Fruit fly (Drosophila melanogaster): ENCODE data around the gene Ir10a.

Gene Ir10a

dm6 chrX:11350505-11351327, 39.7 kb upstream of the Ir10a start, which contains the start of gene CG1737 (continued):
- no peak for TF ChIP-seq kni (GFP tag; optimal IDR thresholded peaks at IDR 0.05)
- TF ChIP-seq CG14965 (GFP tag; optimal IDR thresholded peaks at IDR 0.05; ENCODE audit: borderline replicate concordance): no peak
- peak; percentile 14 for TF ChIP-seq Meics (GFP tag; optimal IDR thresholded peaks at IDR 0.05)
- TF ChIP-seq hth (optimal IDR thresholded peaks at IDR 0.05): no peak
- no peak for TF ChIP-seq zfh1 (GFP tag; IDR thresholded peaks at IDR 0.05)
- no peak for TF ChIP-seq CG10147 (GFP tag; optimal IDR thresholded peaks at IDR 0.05)
- no peak for TF ChIP-seq emc (GFP tag; optimal IDR thresholded peaks at IDR 0.05)
- TF ChIP-seq CG6765 (GFP tag; optimal IDR thresholded peaks at IDR 0.05): no peak
- TF ChIP-seq esg (GFP tag; conservative IDR thresholded peaks at IDR 0.05): no peak
- peak; percentile 63 for TF ChIP-seq crol (GFP tag; IDR thresholded peaks at IDR 0.05)
- TF ChIP-seq hbn (GFP tag; IDR thresholded peaks at IDR 0.05; ENCODE audit: partially characterized antibody): 0 out of 2 replicates have a peak, but pooled peaks have one; percentile 19
- no peak for TF ChIP-seq CG31224 (GFP tag; IDR thresholded peaks at IDR 0.05)
- no peak for TF ChIP-seq Jarid2 (GFP tag; optimal IDR thresholded peaks at IDR 0.05)
- TF ChIP-seq CG4360 (GFP tag; IDR thresholded peaks at IDR 0.05): no peak
- no peak for TF ChIP-seq TFAM (GFP tag; optimal IDR thresholded peaks at IDR 0.05)
- TF ChIP-seq CG17385 (GFP tag; optimal IDR thresholded peaks at IDR 0.05): peak; percentile 15
- TF ChIP-seq fd102C (GFP tag; optimal IDR thresholded peaks at IDR 0.05): no peak
- TF ChIP-seq CG9932 (GFP tag; IDR thresholded peaks at IDR 0.05): peak; percentile 68
- TF ChIP-seq CG10366 (GFP tag; IDR thresholded peaks at IDR 0.05): no peak
- TF ChIP-seq dimm (GFP tag; IDR thresholded peaks at IDR 0.05): no peak
- peak; percentile 86 for TF ChIP-seq sqz (GFP tag; optimal IDR thresholded peaks at IDR 0.05)
- TF ChIP-seq sug (tag; optimal IDR thresholded peaks at IDR 0.05): peak; percentile 35
- no peak for TF ChIP-seq fru (optimal IDR thresholded peaks at IDR 0.05)
- no peak for TF ChIP-seq CG6813 (GFP tag; optimal IDR thresholded peaks at IDR 0.05)
- TF ChIP-seq Oli (tag; optimal IDR thresholded peaks at IDR 0.05): no peak
- TF ChIP-seq NK7.1 (GFP tag; optimal IDR thresholded peaks at IDR 0.05): no peak
- TF ChIP-seq CG10267 (tag; optimal IDR thresholded peaks at IDR 0.05): peak; percentile 79
- peak; percentile 50 for TF ChIP-seq lab (GFP tag; optimal IDR thresholded peaks at IDR 0.05)
- TF ChIP-seq rib (GFP tag; IDR thresholded peaks at IDR 0.05): no peak
- TF ChIP-seq CG12391 (tag; optimal IDR thresholded peaks at IDR 0.05): no peak
- 0 out of 2 replicates have a peak, but pooled peaks have one; percentile 16 for TF ChIP-seq Xrp1 (GFP tag; IDR thresholded peaks at IDR 0.05)
- peak; percentile 37 for TF ChIP-seq CG8388 (GFP tag; optimal IDR thresholded peaks at IDR 0.05)
- peak; percentile 90 for TF ChIP-seq MESR4 (GFP tag; optimal IDR thresholded peaks at IDR 0.05)
- TF ChIP-seq bcd (GFP tag; optimal IDR thresholded peaks at IDR 0.05): peak; percentile 11
- TF ChIP-seq NC2β (GFP tag; optimal IDR thresholded peaks at IDR 0.05): no peak
- TF ChIP-seq CG2120 (GFP tag; optimal IDR thresholded peaks at IDR 0.05): peak; percentile 10
- TF ChIP-seq CG12299 (tag; optimal IDR thresholded peaks at IDR 0.05): no peak
- TF ChIP-seq Pdp1 (GFP tag; optimal IDR thresholded peaks at IDR 0.05): no peak
- TF ChIP-seq cg (GFP tag; optimal IDR thresholded peaks at IDR 0.05): peak; percentile 69
- no peak for TF ChIP-seq tna (GFP tag; IDR thresholded peaks at IDR 0.05; ENCODE audit: partially characterized antibody)
- no peak for TF ChIP-seq bsh (GFP tag; optimal IDR thresholded peaks at IDR 0.05)
- TF ChIP-seq eve (GFP tag; optimal IDR thresholded peaks at IDR 0.05): no peak
- TF ChIP-seq Dek (tag; optimal IDR thresholded peaks at IDR 0.05): no peak
- no peak for TF ChIP-seq Mrtf (GFP tag; IDR thresholded peaks at IDR 0.05)
- peak; percentile 34 for TF ChIP-seq Nf-YC (tag; optimal IDR thresholded peaks at IDR 0.05)
- TF ChIP-seq CG8290 (GFP tag; optimal IDR thresholded peaks at IDR 0.05): no peak
- TF ChIP-seq CG8290 (tag; optimal IDR thresholded peaks at IDR 0.05): peak in 1 of 2 experiments; percentile 76
- TF ChIP-seq CG18619 (GFP tag; optimal IDR thresholded peaks at IDR 0.05): peak; percentile 3
- no peak for TF ChIP-seq Atf-2 (GFP tag; optimal IDR thresholded peaks at IDR 0.05)
